Worm (Caenorhabditis elegans) whole organism, late embryonic: ENCODE data around the gene mdt-20.

Source experiments
- K02D7.2 ChIP-seq: sonication (generic microtip); optimal IDR thresholded peaks from 2 replicates; lab custom pipeline; 2017; ENCODE audit warnings: mild to moderate bottlenecking, missing genetic modification characterization, missing compliant biosample characterization
- K09A11.1 ChIP-seq: sonication (generic microtip); optimal IDR thresholded peaks from 2 replicates; lab custom pipeline; 2017; ENCODE audit warnings: antibody characterized with exemption, mild to moderate bottlenecking, missing genetic modification characterization, missing compliant biosample characterization; ENCODE audit not compliant: insufficient read depth
- dmd-4 ChIP-seq: sonication (generic microtip); optimal IDR thresholded peaks from 2 replicates; lab custom pipeline; 2016; ENCODE audit warnings: borderline replicate concordance, missing genetic modification characterization, missing compliant biosample characterization
- hlh-13 ChIP-seq: fragments of 200-800 bp; sonication (Bioruptor generic); optimal IDR thresholded peaks from 2 replicates; lab custom pipeline; 2018; ENCODE audit warnings: mild to moderate bottlenecking, missing genetic modification characterization, missing compliant biosample characterization
- pha-4 ChIP-seq: fragments of 150-350 bp; optimal IDR thresholded peaks from 2 replicates; lab custom pipeline; 2018; ENCODE audit warnings: missing biosample characterization, missing genetic modification reagents, missing genetic modification characterization
- pqm-1 ChIP-seq: sonication (generic microtip); optimal IDR thresholded peaks from 2 replicates; lab custom pipeline; 2016; ENCODE audit warnings: missing genetic modification characterization, missing compliant biosample characterization
- sox-4 ChIP-seq: sonication (generic microtip); optimal IDR thresholded peaks from 2 replicates; lab custom pipeline; 2017; ENCODE audit warnings: mild to moderate bottlenecking, missing genetic modification characterization, inconsistent platforms, missing compliant biosample characterization
- syd-9 ChIP-seq: sonication (generic microtip); optimal IDR thresholded peaks from 2 replicates; lab custom pipeline; 2016; ENCODE audit warnings: mild to moderate bottlenecking, missing genetic modification characterization, moderate library complexity, missing compliant biosample characterization
- tbx-2 ChIP-seq: sonication (generic microtip); optimal IDR thresholded peaks from 2 replicates; lab custom pipeline; 2016; ENCODE audit warnings: missing genetic modification characterization, missing compliant biosample characterization
- ttx-3 ChIP-seq: sonication (generic microtip); optimal IDR thresholded peaks from 2 replicates; lab custom pipeline; 2016; ENCODE audit warnings: missing genetic modification reagents, missing genetic modification characterization, missing compliant biosample characterization
- zip-5 ChIP-seq: sonication (generic microtip); optimal IDR thresholded peaks from 2 replicates; lab custom pipeline; 2016; ENCODE audit warnings: missing genetic modification characterization, missing compliant biosample characterization

DNA sequence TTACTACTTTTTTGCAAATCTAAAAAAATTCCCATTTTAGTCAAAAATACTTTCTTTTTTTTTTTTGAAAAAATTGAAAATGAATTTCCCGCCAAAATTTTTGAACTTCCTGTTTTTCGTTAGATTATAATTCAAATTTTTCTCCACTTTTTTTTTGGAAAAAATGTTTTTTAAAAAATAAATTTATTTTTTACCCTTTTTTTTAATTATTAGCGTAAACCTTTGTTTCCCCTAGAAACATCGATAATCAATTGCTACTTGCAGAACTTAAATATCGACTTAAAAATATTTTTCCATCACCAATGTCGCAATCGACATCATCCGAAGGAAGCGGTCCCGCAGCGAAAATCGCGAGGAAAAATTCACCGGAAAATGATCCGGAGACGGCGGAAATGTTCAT lies 17.2 kb upstream of the mdt-20 start, which contains the start of gene cec-2:
- TF ChIP-seq zip-5 (no peak), dmd-4 (no peak), pha-4 (no peak), sox-4 (no peak), K02D7.2 (tag; lab: Kevin White, UChicago) (no peak), K09A11.1 (tag; lab: Kevin White, UChicago) (no peak), pqm-1 (no peak), tbx-2 (no peak), ttx-3 (tag; lab: Kevin White, UChicago) (no peak), syd-9 (tag; lab: Kevin White, UChicago) (no peak), hlh-13 (GFP tag; lab: Kevin White, UChicago) (no peak)
